Fruit fly (Drosophila melanogaster) S2 (cell line): ENCODE data around the gene RNaseX25.

Experiments
- CG8478 ChIP-seq: fragments of >200 bp; optimal IDR thresholded peaks from 2 replicates; lab custom pipeline; 2018
- CTCF ChIP-seq, 2 experiments: fragments of >200 bp; optimal IDR thresholded peaks; 2 replicates each; lab custom pipeline; 2018

RNaseX25 gene

dm6 chr3L:7952978-7953377 is 17.4 kb upstream of the RNaseX25 start:
- TF ChIP-seq CTCF (optimal IDR thresholded peaks at IDR 0.05; lab: Kevin White, UChicago) = no peak
- no peak for TF ChIP-seq CG8478 (lab: Kevin White, UChicago)

dm6 chr3L:7953728-7954127 is 16.7 kb upstream of the RNaseX25 start:
- TF ChIP-seq CG8478 (lab: Kevin White, UChicago) (no peak), CTCF (optimal IDR thresholded peaks at IDR 0.05; lab: Kevin White, UChicago) (no peak)

- TF ChIP-seq CG8478 (lab: Kevin White, UChicago) = no peak
- TF ChIP-seq CTCF (optimal IDR thresholded peaks at IDR 0.05; lab: Kevin White, UChicago) = no peak
Observed at dm6 chr3L:7954967-7955366, 15.4 kb upstream of the RNaseX25 start.

DNA sequence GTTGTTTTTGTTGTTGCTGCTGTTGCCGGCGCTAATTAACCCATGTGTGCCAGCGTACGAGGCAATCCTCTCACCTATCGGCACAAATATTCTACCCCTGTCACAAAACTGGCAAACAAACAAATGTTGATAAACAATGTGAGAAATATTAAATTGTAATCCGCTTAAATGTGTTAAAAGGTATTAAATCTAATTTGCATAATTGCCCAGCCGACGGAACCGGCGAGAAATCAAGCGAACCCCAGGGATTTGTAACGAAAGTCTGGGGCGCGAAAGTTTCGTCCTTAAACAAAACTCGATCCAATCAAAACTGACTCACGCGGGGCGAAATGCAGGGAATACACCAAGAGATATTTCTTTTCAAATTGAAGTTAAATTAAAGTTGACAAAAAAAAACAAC is 13.7 kb upstream of the RNaseX25 start:
- TF ChIP-seq CG8478 (lab: Kevin White, UChicago) (no peak), CTCF (optimal IDR thresholded peaks at IDR 0.05; lab: Kevin White, UChicago) (no peak)

DNA sequence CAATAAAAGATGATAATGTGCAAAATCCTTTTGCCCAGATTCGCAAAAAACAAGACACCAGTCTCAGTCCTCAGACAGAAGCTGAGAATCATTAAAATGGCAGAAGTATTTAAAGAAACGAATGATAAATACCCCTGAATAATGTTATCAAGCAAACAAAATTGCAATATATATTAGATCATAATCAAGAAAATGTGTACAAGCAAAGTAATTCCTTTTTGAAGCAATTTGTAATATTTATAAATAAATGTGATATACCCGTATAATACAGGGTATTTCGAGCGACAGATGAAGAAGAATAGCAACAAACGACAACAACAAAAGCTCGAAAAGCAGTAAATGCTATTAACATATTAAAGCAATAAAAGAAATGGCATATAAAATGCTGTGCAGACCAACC is 12.3 kb upstream of the RNaseX25 start:
- TF ChIP-seq CG8478 (lab: Kevin White, UChicago) (no peak), CTCF (optimal IDR thresholded peaks at IDR 0.05; lab: Kevin White, UChicago) (no peak)

DNA sequence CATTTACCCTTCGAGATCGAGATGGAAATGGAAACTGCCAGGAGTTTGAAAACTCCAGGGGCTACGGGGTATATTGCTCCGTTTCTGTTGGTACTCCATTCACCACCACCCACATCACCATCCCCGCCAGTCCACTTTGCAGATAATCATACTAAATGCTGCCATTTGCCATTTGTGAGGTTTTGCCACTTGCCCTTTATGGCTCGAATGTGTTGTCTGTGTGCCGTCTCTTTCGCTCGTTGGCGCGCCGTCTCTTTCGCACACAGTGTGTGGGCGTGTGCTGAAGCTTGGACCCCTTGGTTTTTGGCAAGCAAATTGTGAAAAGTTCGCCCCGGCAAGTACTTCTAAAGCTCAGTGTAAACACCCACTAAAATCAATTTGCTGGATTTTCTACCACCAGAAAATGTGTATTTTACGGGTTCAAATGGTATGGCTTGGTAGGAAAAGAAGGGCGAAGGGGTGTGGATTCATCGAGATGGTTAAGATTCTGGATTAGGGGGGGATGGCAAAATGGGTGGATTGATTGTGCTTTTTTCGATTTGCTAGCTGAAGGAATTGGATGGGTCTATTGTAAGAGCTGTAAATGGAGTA is 11.7 kb upstream of the RNaseX25 start:
- TF ChIP-seq CTCF (optimal IDR thresholded peaks at IDR 0.05; lab: Kevin White, UChicago) = no peak
- TF ChIP-seq CG8478 (lab: Kevin White, UChicago) = no peak

DNA sequence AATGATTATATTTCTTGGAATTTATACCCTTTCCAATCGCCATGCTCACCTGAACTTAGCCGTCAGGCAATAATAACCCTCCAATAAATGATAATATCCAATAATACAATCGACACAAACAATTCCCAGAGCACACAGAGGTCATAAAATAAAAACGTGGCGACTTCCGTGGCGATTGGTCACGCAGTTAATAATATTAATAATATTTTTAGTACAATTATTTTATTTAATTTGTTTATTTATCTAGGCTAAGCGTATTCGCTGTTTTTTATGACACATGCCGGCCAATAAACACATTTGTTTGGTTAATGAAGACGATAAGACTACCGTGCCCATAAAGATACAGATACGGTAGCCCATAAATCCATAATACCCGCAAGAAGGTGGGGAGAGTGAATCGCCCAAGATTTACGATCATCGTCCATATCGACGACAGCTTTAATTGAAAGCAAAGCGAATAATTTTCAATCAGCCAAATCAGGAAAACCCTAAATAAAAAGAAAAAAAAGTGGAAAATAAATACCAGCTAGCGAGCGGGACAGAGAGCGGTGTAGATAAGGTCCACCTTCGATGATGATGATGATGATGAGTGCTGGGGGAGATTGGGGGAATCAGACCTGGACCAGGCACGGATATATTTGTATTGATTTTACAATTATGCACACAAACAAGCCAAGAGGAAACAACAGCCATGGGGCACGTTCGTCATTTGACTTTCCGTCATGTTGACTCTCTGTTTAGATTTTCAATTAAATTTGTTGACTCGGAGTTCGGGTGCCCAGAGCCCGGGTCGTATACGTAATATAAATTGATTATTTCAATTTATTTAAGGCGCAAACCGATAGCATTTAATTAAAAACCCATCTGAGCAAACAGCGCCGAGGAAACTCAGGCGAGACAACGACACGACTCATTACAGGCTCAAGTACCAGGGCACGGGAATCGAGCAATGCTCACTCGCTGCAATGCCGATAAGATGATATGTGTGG is 9.4 kb upstream of the RNaseX25 start:
- no peak for TF ChIP-seq CTCF (optimal IDR thresholded peaks at IDR 0.05; lab: Kevin White, UChicago)
- TF ChIP-seq CG8478 (lab: Kevin White, UChicago) = no peak

- TF ChIP-seq CG8478 (lab: Kevin White, UChicago) (no peak), CTCF (optimal IDR thresholded peaks at IDR 0.05; lab: Kevin White, UChicago) (no peak)
Observed at dm6 chr3L:7961973-7962753, 8.2 kb upstream of the RNaseX25 start.

DNA sequence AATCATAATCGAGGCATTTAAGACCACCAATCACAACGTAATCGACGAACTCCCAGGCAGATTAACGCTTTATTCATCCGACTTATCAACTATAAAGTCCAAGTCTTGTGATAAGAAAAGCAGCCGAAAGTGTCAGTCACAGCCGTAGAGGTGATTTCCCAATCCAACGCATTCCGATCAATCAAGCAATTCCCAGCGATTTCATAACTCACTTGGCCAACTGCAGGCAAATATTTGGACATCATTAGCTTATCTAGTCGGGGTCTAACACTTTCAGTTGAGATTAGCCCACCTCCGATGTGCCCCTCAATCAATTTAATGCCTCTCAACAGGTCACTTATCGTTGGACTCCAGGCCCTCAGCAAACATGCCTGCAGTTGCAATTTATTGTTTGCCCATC is 7.4 kb upstream of the RNaseX25 start:
- TF ChIP-seq CTCF (optimal IDR thresholded peaks at IDR 0.05; lab: Kevin White, UChicago) = no peak
- no peak for TF ChIP-seq CG8478 (lab: Kevin White, UChicago)

dm6 chr3L:7963549-7963948 is 6.8 kb upstream of the RNaseX25 start:
- no peak for TF ChIP-seq CTCF (optimal IDR thresholded peaks at IDR 0.05; lab: Kevin White, UChicago)

dm6 chr3L:7967203-7967602 is 3.2 kb upstream of the RNaseX25 start:
- TF ChIP-seq CTCF (optimal IDR thresholded peaks at IDR 0.05; lab: Kevin White, UChicago) = no peak
- no peak for TF ChIP-seq CG8478 (lab: Kevin White, UChicago)

dm6 chr3L:7968422-7969030 is 1.9 kb upstream of the RNaseX25 start:
- TF ChIP-seq CTCF (optimal IDR thresholded peaks at IDR 0.05; lab: Kevin White, UChicago) (no peak), CG8478 (lab: Kevin White, UChicago) (no peak)

dm6 chr3L:7974671-7975281 is 4.4 kb downstream of the RNaseX25 start, which contains the start of gene CG8042:
TSS of gene CG8042 (minus strand) at chr3L:7974991.
- no peak for TF ChIP-seq CTCF (optimal IDR thresholded peaks at IDR 0.05; lab: Kevin White, UChicago)
- TF ChIP-seq CG8478 (lab: Kevin White, UChicago) = no peak

- no peak for TF ChIP-seq CG8478 (lab: Kevin White, UChicago)
- TF ChIP-seq CTCF (optimal IDR thresholded peaks at IDR 0.05; lab: Kevin White, UChicago) = no peak
Observed at dm6 chr3L:7976081-7976483, 5.7 kb downstream of the RNaseX25 start, which contains the start of the genes HP4 and CG8209. TSS of gene HP4 (minus strand) at chr3L:7976154. TSS of gene CG8209 (plus strand) at chr3L:7976406.
